Fruit fly (Drosophila melanogaster): ENCODE data around the gene CG9123.

Gene CG9123

DNA sequence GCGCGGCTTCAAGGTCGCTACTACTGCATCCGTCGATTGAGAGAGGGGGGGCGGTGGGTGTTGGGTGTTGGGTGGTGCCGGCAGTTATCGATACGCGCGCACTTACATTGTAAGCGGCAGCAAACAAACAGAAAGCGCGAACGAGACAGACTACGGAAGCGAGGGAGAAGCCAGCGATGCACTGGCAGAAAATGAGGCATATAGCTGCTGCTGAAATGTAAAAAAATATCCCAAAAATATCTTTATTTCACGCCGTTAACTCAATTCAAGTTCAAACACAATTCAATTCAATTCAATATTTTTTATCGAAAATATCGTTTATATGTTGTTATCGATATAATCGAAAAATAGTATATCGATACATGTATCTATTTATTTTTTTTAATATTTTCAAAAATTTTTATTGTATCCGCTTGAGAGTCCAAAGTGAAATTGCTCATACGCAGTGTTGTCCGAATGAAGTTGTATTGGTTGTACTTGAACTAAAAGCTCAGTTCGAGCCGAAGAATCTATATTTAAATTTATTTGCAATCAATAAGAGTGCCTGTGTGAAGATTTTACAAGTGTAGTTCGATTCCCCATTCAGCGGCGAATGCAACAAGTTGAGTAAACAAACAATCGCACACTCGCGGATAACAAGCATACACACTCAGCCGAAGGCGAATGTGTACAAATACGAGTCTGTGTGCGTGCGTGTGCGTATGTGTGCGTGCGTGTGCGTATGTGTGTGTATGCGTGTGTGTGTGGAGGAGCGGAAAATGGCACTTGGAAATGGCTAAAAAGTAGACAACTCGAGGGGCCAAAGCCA lies 29.6 kb downstream of the CG9123 start (continued):
- TF ChIP-seq Jarid2 (GFP tag; optimal IDR thresholded peaks at IDR 0.05) (no peak), CG8388 (GFP tag; optimal IDR thresholded peaks at IDR 0.05) (peak; percentile 12), ttk (GFP tag; IDR thresholded peaks at IDR 0.05) (peak; percentile 40; the same call in 1 of the 2 replicates), ranshi (GFP tag; IDR thresholded peaks at IDR 0.05) (no peak), CG31441 (GFP tag; IDR thresholded peaks at IDR 0.05) (peak; percentile 53; the same call in 1 of the 2 replicates), esg (GFP tag; conservative IDR thresholded peaks at IDR 0.05) (peak; percentile 42), Sox100B (GFP tag; optimal IDR thresholded peaks at IDR 0.05) (peak; percentile 61), ATbp (GFP tag; optimal IDR thresholded peaks at IDR 0.05) (peak; percentile 14), lmd (GFP tag; IDR thresholded peaks at IDR 0.05) (peak; percentile 38), CG30403 (GFP tag; optimal IDR thresholded peaks at IDR 0.05) (peak; percentile 54), HLH54F (GFP tag; optimal IDR thresholded peaks at IDR 0.05) (no peak), CG10209 (GFP tag; optimal IDR thresholded peaks at IDR 0.05) (peak; percentile 12), CG17359 (tag; optimal IDR thresholded peaks at IDR 0.05) (peak; percentile 30), Asciz (GFP tag; optimal IDR thresholded peaks at IDR 0.05) (peak; percentile 44), CG14441 (GFP tag; IDR thresholded peaks at IDR 0.05) (peak; percentile 50), Drgx (GFP tag; IDR thresholded peaks at IDR 0.05) (peak; percentile 38), ap (GFP tag; IDR thresholded peaks at IDR 0.05) (no peak), Eip74EF (GFP tag; optimal IDR thresholded peaks at IDR 0.05) (peak in 1 of 2 experiments; percentile 95), gem (tag; optimal IDR thresholded peaks at IDR 0.05) (peak; percentile 60), CG12219 (GFP tag; optimal IDR thresholded peaks at IDR 0.05) (no peak), knrl (GFP tag; IDR thresholded peaks at IDR 0.05; ENCODE audit: partially characterized antibody) (no peak), sr (GFP tag; IDR thresholded peaks at IDR 0.05) (no peak), slou (GFP tag; optimal IDR thresholded peaks at IDR 0.05) (no peak), dpn (GFP tag; optimal IDR thresholded peaks at IDR 0.05) (peak in 1 of 2 experiments; percentile 24), Dfd (GFP tag; optimal IDR thresholded peaks at IDR 0.05) (peak in 1 of 2 experiments; percentile 61), CG4820 (GFP tag; optimal IDR thresholded peaks at IDR 0.05) (peak; percentile 16), Hr51 (GFP tag; optimal IDR thresholded peaks at IDR 0.05) (peak in 1 of 2 experiments; percentile 60), CG10147 (GFP tag; optimal IDR thresholded peaks at IDR 0.05) (peak; percentile 10), CG7556 (GFP tag; optimal IDR thresholded peaks at IDR 0.05) (peak; percentile 58), wor (GFP tag; IDR thresholded peaks at IDR 0.05) (peak; percentile 38; the same call in 1 of the 2 replicates), Oli (tag; optimal IDR thresholded peaks at IDR 0.05) (peak; percentile 41), Ptx1 (GFP tag; IDR thresholded peaks at IDR 0.05) (0 out of 2 replicates have a peak, but pooled peaks have one; percentile 19), CG8944 (GFP tag; optimal IDR thresholded peaks at IDR 0.05) (no peak), CG4282 (GFP tag; optimal IDR thresholded peaks at IDR 0.05) (no peak), CG14014 (GFP tag; IDR thresholded peaks at IDR 0.05) (0 out of 2 replicates have a peak, but pooled peaks have one; percentile 19), chn (GFP tag; optimal IDR thresholded peaks at IDR 0.05) (no peak), HmgZ (tag; optimal IDR thresholded peaks at IDR 0.05) (no peak), Xbp1 (GFP tag; optimal IDR thresholded peaks at IDR 0.05) (peak; percentile 46), crol (GFP tag; IDR thresholded peaks at IDR 0.05) (peak; percentile 26; the same call in 1 of the 2 replicates), ken (GFP tag; IDR thresholded peaks at IDR 0.05) (0 out of 3 replicates have a peak, but pooled peaks have one; percentile 33), cad (GFP tag; optimal IDR thresholded peaks at IDR 0.05) (no peak), CG16815 (GFP tag; optimal IDR thresholded peaks at IDR 0.05) (no peak), unpg (GFP tag; optimal IDR thresholded peaks at IDR 0.05) (peak; percentile 19), Blimp-1 (GFP tag; optimal IDR thresholded peaks at IDR 0.05) (peak; percentile 3), GATAe (GFP tag; conservative IDR thresholded peaks at IDR 0.05) (no peak), bsh (GFP tag; optimal IDR thresholded peaks at IDR 0.05) (peak in 1 of 2 experiments; percentile 16), fd96Cb (tag; optimal IDR thresholded peaks at IDR 0.05) (peak; percentile 37), peb (GFP tag; IDR thresholded peaks at IDR 0.05) (no peak)

Measured in whole organism, embryonic.